Worm (Caenorhabditis elegans): Measurements from ENCODE around the gene E02C12.8.
A peak's percentile ranks its signal among the peaks of the same experiment; 100 is the strongest.
"Not testable (repeated sequence)": the region's sequence is repeated elsewhere in the genome, so short reads cannot be mapped to it uniquely, and the experiment has no call there.

E02C12.8 gene

DNA sequence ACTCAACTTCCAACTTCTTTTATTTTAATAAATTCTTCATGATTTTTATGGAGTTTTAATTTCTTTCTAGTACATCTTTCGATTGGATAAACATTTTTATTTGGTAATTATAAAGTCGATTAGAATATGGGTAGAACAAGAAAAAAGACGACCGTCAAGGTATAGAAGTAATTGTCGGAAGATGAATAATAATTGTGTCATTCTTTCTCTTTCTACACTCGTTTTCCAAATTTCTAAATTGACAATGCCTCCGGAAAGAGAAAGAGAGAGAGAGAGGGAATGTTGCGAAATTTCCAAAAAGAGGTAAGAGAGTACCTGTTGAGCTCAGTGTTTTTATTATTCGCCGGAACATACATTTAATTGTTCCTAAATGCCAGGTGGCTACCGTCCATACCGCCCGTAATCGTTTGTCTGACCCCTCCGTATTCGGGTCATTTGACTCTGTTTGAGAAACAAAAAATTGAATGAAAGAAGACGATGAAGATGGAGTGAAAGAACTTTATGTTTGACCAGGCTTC, 8.5 kb upstream of the E02C12.8 start, which contains the start of gene E02C12.12:
TSS of gene E02C12.12 (minus strand) at position 468 of the 518 bp plus-strand sequence.
- peak; percentile 65; the same call in 1 of the 2 replicates for TF ChIP-seq cebp-1 (GFP tag; IDR thresholded peaks at IDR 0.05)
- peak; percentile 92 for TF ChIP-seq cebp-1 (tag; optimal IDR thresholded peaks at IDR 0.05)
- TF ChIP-seq nfyb-1 (GFP tag; IDR thresholded peaks at IDR 0.05) = no peak

DNA sequence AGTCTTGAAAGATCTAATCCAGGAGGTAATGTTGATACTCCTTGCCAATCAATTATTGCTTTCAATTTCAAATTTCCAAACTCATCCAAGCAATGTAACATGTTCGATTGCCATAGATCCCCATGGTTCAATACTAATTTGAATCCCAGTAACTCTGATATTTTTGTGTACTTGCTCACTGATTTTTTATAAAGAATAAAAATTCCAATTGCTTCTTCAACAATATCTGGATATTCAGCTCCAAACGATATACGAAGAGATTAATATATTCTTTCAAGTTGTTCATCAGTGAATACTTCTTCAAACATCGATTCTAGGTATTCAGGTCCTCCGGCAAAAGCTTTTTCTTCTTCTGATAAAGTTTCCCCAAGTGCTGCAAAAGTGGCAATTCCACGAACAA, 6.4 kb upstream of the E02C12.8 start, which contains the start of gene E02C12.11:
TSS of gene E02C12.11 (minus strand) at position 101 of the 400 bp plus-strand sequence.
- TF ChIP-seq cebp-2 (GFP tag; IDR thresholded peaks at IDR 0.05); lin-35 (GFP tag; optimal IDR thresholded peaks at IDR 0.05); ztf-22 (GFP tag; optimal IDR thresholded peaks at IDR 0.05): not testable (repeated sequence)

ce11 chrV:9378335-9378734, 4.9 kb upstream of the E02C12.8 start, which contains the start of gene E02C12.10:
TSS of gene E02C12.10 (minus strand) at chrV:9378409.
- TF ChIP-seq athp-1 (tag; optimal IDR thresholded peaks at IDR 0.05) = no peak
- no peak for TF ChIP-seq tbx-9 (tag; optimal IDR thresholded peaks at IDR 0.05; ENCODE audit: borderline replicate concordance)
- no peak for TF ChIP-seq Y53G8AR.9 (GFP tag; conservative IDR thresholded peaks at IDR 0.05)
- TF ChIP-seq nhr-27 (tag; optimal IDR thresholded peaks at IDR 0.05) = no peak

- TF ChIP-seq attf-6 (GFP tag; IDR thresholded peaks at IDR 0.05) (no peak), lin-54 (GFP tag; optimal IDR thresholded peaks at IDR 0.05) (no peak), Y67H2A.10 (GFP tag; conservative IDR thresholded peaks at IDR 0.05) (no peak), F57A8.1 (GFP tag; optimal IDR thresholded peaks at IDR 0.05) (no peak), ztf-18 (tag; optimal IDR thresholded peaks at IDR 0.05) (no peak), let-526 (GFP tag; IDR thresholded peaks at IDR 0.05) (no peak), Y53F4B.3 (GFP tag; IDR thresholded peaks at IDR 0.05) (no peak), T26A5.8 (tag; optimal IDR thresholded peaks at IDR 0.05) (no peak), B0261.1 (tag; optimal IDR thresholded peaks at IDR 0.05) (no peak), snpc-1.1 (tag; optimal IDR thresholded peaks at IDR 0.05; ENCODE audit: insufficient read depth) (no peak), rcor-1 (GFP tag; IDR thresholded peaks at IDR 0.05) (no peak), F33H1.4 (GFP tag; IDR thresholded peaks at IDR 0.05) (no peak), F39B2.1 (GFP tag; IDR thresholded peaks at IDR 0.05) (no peak)
Measured at ce11 chrV:9376417-9376816, 3.0 kb upstream of the E02C12.8 start, which contains the start of gene E02C12.19. TSS of gene E02C12.19 (minus strand) at chrV:9376517.

DNA sequence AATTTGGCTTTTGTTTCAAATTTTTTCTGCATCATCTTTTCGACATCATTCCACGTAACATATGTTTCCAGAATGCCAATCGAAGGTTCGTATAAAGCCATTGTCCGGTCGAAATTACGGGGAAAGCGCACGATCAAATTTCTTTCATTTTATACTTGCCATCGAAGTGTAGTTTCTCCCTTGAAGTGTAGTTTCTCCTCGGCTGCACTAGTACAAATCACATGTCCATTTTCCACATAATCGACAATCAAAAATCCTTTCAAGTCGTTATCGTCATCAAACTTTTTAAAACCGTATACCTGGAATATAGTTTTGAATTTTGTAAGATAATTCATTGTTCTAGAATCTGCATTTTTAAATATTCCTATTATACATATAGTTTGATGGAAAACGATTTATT, 2.0 kb upstream of the E02C12.8 start, which contains the start of gene E02C12.9:
TSS of gene E02C12.9 (minus strand) at position 101 of the 400 bp plus-strand sequence.
- TF ChIP-seq ztf-26 (tag; optimal IDR thresholded peaks at IDR 0.05) (no peak), nhr-80 (tag; optimal IDR thresholded peaks at IDR 0.05) (no peak), F55B11.4 (tag; optimal IDR thresholded peaks at IDR 0.05; ENCODE audit: borderline replicate concordance, insufficient read depth) (no peak), pha-4 (tag; optimal IDR thresholded peaks at IDR 0.05) (no peak), lir-1 (GFP tag; conservative IDR thresholded peaks at IDR 0.05) (no peak), ceh-91 (GFP tag; IDR thresholded peaks at IDR 0.05) (no peak), aptf-3 (GFP tag; IDR thresholded peaks at IDR 0.05) (no peak), hsf-1 (GFP tag; IDR thresholded peaks at IDR 0.05) (no peak), dox-1 (GFP tag; IDR thresholded peaks at IDR 0.05) (no peak), die-1 (tag; optimal IDR thresholded peaks at IDR 0.05) (no peak), lsl-1 (GFP tag; optimal IDR thresholded peaks at IDR 0.05) (no peak), Y53F4B.3 (GFP tag; IDR thresholded peaks at IDR 0.05) (no peak), akir-1 (GFP tag; optimal IDR thresholded peaks at IDR 0.05) (no peak), ccch-3 (GFP tag; optimal IDR thresholded peaks at IDR 0.05) (no peak), rcor-1 (GFP tag; IDR thresholded peaks at IDR 0.05) (no peak), dpl-1 (GFP tag; optimal IDR thresholded peaks at IDR 0.05) (no peak), zfh-2 (GFP tag; conservative IDR thresholded peaks at IDR 0.05) (no peak), nhr-27 (tag; optimal IDR thresholded peaks at IDR 0.05) (no peak)

All from whole organism, young adult.